Worm (Caenorhabditis elegans) whole organism, L1 larva: ENCODE measurements around the gene C49C3.6.

ENCODE experiments used
- ces-1 ChIP-seq: fragments of 150-350 bp; optimal IDR thresholded peaks from 2 replicates; lab custom pipeline; 2014; ENCODE audit warnings: missing biosample characterization, missing genetic modification reagents, missing genetic modification characterization
- elt-2 ChIP-seq: sonication (generic microtip); optimal IDR thresholded peaks from 2 replicates; lab custom pipeline; 2016; ENCODE audit warnings: missing genetic modification characterization, mild to moderate bottlenecking, inconsistent platforms, missing compliant biosample characterization, missing genetic modification reagents
- nhr-20 ChIP-seq: sonication (generic microtip); optimal IDR thresholded peaks from 2 replicates; lab custom pipeline; 2016; ENCODE audit warnings: mild to moderate bottlenecking, missing genetic modification characterization, missing compliant biosample characterization
- nhr-237 ChIP-seq: fragments of 150-350 bp; optimal IDR thresholded peaks from 2 replicates; lab custom pipeline; 2014; ENCODE audit warnings: missing biosample characterization, missing genetic modification characterization
- nhr-90 ChIP-seq: sonication (generic microtip); optimal IDR thresholded peaks from 2 replicates; lab custom pipeline; 2016; ENCODE audit warnings: mild to moderate bottlenecking, missing genetic modification characterization, missing compliant biosample characterization; ENCODE audit not compliant: poor library complexity
- snu-23 ChIP-seq: sonication (generic microtip); optimal IDR thresholded peaks from 2 replicates; lab custom pipeline; 2016; ENCODE audit warnings: missing genetic modification characterization, missing compliant biosample characterization
- sup-37 ChIP-seq: fragments of 200-800 bp; sonication (Bioruptor generic); optimal IDR thresholded peaks from 2 replicates; lab custom pipeline; 2018; ENCODE audit warnings: mild to moderate bottlenecking, missing genetic modification characterization, missing compliant biosample characterization
- ztf-11 ChIP-seq, 2 experiments: sonication (generic microtip); optimal IDR thresholded peaks; 2 replicates each; lab custom pipeline; 2016 to 2017; ENCODE audit warnings: missing genetic modification characterization in 2 of 2, missing biosample characterization in 1 of 2, missing compliant biosample characterization in 1 of 2

DNA sequence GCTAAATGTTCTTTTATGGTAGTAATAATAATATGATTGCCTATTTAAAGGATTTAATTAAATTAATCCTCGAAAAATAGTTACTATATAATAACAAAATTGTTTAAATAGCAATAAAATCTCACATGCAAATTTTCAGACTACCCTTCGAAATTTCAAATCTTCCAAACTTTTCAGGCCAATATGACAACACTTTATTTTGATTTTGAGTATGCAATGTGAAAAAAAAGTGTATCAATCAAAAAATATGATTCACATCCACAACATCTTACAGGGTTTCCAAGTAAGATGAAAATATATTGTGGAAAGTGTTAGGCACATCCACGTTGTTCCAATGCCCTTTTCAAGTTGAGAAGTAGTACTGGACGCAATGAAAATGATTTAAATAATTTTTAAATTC lies 19.5 kb upstream of the C49C3.6 start, which contains the start of gene snf-9:
- no peak for TF ChIP-seq sup-37
- no peak for TF ChIP-seq snu-23 (GFP tag; lab: Kevin White, UChicago)
- no peak for TF ChIP-seq nhr-90
- TF ChIP-seq ztf-11 (tag; optimal IDR thresholded peaks at IDR 0.05; lab: Kevin White, UChicago): no peak
- no peak for TF ChIP-seq nhr-237
- TF ChIP-seq elt-2 (tag; lab: Kevin White, UChicago): no peak
- no peak for TF ChIP-seq ces-1 (GFP tag; lab: Kevin White, UChicago)
- TF ChIP-seq nhr-20 (tag; lab: Kevin White, UChicago): no peak
